Worm (Caenorhabditis elegans) whole organism, early embryonic: ENCODE results near the gene Y53F4A.2.

ENCODE experiments used
- B0310.2 ChIP-seq: sonication (generic microtip); optimal IDR thresholded peaks from 2 replicates; lab custom pipeline; 2016; ENCODE audit warnings: mild to moderate bottlenecking, missing genetic modification characterization, missing compliant biosample characterization
- F13C5.2 ChIP-seq: sonication (generic microtip); optimal IDR thresholded peaks from 2 replicates; lab custom pipeline; 2017; ENCODE audit warnings: mild to moderate bottlenecking, missing genetic modification characterization, inconsistent platforms, missing compliant biosample characterization
- aly-1 ChIP-seq: sonication (generic microtip); optimal IDR thresholded peaks from 2 replicates; lab custom pipeline; 2016; ENCODE audit warnings: missing genetic modification characterization, missing compliant biosample characterization
- ama-1 ChIP-seq: fragments of 150-350 bp; optimal IDR thresholded peaks from 2 replicates; lab custom pipeline; 2014
- ceh-13 ChIP-seq: fragments of 200-800 bp; sonication (Bioruptor generic); optimal IDR thresholded peaks from 2 replicates; lab custom pipeline; 2018; ENCODE audit warnings: mild to moderate bottlenecking, missing genetic modification characterization, missing compliant biosample characterization
- ceh-36 ChIP-seq: sonication (generic microtip); optimal IDR thresholded peaks from 2 replicates; lab custom pipeline; 2016; ENCODE audit warnings: missing genetic modification characterization, inconsistent platforms, missing compliant biosample characterization
- ets-7 ChIP-seq: sonication (generic microtip); optimal IDR thresholded peaks from 2 replicates; lab custom pipeline; 2016; ENCODE audit warnings: missing genotype, missing genetic modification characterization, missing compliant biosample characterization
- flt-1 ChIP-seq: fragments of 200-800 bp; sonication (Bioruptor generic); IDR thresholded peaks from 2 replicates; pipeline ENCODE4 v1.3.6; 2022; ENCODE audit warnings: missing genetic modification characterization, missing compliant biosample characterization
- hmbx-1 ChIP-seq: sonication (generic microtip); optimal IDR thresholded peaks from 2 replicates; lab custom pipeline; 2016; ENCODE audit warnings: mild to moderate bottlenecking, missing genetic modification characterization, missing compliant biosample characterization
- hmg-4 ChIP-seq: fragments of 200-800 bp; sonication (Bioruptor generic); optimal IDR thresholded peaks from 2 replicates; lab custom pipeline; 2018; ENCODE audit warnings: mild to moderate bottlenecking, missing genetic modification characterization, missing compliant biosample characterization
- hnd-1 ChIP-seq: sonication (generic microtip); optimal IDR thresholded peaks from 2 replicates; lab custom pipeline; 2016; ENCODE audit warnings: missing genetic modification characterization, missing compliant biosample characterization
- pes-1 ChIP-seq: fragments of 200-800 bp; sonication (Bioruptor generic); IDR thresholded peaks from 2 replicates; pipeline ENCODE4 v1.3.6; 2022; ENCODE audit warnings: missing genetic modification reagents, missing genetic modification characterization, missing compliant biosample characterization
- scrt-1 ChIP-seq: fragments of 200-800 bp; sonication (Bioruptor generic); IDR thresholded peaks from 2 replicates; pipeline ENCODE4 v1.3.6; 2022; ENCODE audit warnings: missing genetic modification characterization, missing compliant biosample characterization
- sea-1 ChIP-seq: fragments of 200-800 bp; sonication (Bioruptor generic); conservative IDR thresholded peaks from 2 replicates; pipeline ENCODE4 v1.3.6; 2022; ENCODE audit warnings: missing genetic modification characterization, missing compliant biosample characterization
- tbx-11 ChIP-seq: fragments of 200-800 bp; sonication (Bioruptor generic); IDR thresholded peaks from 2 replicates; pipeline ENCODE4 v1.3.6; 2022; ENCODE audit warnings: missing genetic modification characterization, missing compliant biosample characterization
- tbx-37 ChIP-seq: fragments of 200-800 bp; sonication (Bioruptor generic); conservative IDR thresholded peaks from 2 replicates; pipeline ENCODE4 v1.3.6; 2022; ENCODE audit warnings: missing genetic modification reagents, missing genetic modification characterization, missing compliant biosample characterization
- tra-4 ChIP-seq: sonication (generic microtip); optimal IDR thresholded peaks from 2 replicates; lab custom pipeline; 2017; ENCODE audit warnings: missing genetic modification characterization, missing compliant biosample characterization

The Y53F4A.2 gene

ce11 chrII:14876737-14877203, at the start of gene Y53F4A.2:
TSS of gene Y53F4A.2 (minus strand) at chrII:14877153.
- TF ChIP-seq aly-1 (tag; lab: Kevin White, UChicago) (no peak), ceh-36 (tag; lab: Kevin White, UChicago) (no peak), ama-1 (lab: Kevin White, UChicago) (no peak)

DNA sequence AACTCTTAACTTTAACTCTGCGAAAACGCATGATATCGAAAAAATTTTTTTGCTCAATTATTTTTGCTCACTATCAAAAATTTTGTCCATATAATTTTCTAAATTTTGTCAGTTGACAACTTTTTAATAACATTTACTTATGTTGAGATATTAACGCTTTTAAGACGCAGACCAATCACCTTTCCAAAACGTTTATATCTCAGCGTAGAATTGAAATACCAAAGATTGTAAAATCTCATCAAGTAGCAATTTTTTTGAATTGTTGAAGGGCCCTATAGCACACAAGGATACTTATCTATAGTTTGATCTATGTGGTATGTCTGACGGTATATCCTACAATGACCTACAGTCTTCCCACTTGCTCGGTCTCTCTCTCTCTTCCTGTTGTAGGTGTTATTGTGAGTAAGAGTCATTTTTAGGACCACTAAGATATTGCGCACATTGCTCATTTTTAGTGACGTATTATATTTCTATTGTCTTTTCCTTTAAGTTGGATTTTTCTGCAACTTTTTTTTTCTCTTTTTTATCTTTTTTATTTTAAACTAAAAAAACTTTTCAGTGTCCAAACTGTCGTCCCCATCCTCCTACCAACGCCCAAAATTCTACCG, 42.3 kb upstream of the Y53F4A.2 start, which contains the start of gene pde-3:
Gene pde-3, plus strand, starts transcription at position 558 of the 608 bp plus-strand sequence.
- no peak for TF ChIP-seq F13C5.2 (tag; lab: Kevin White, UChicago)
- no peak for TF ChIP-seq scrt-1 (GFP tag; lab: Robert Waterston, UW)
- TF ChIP-seq hnd-1: no peak
- TF ChIP-seq flt-1 (GFP tag; lab: Robert Waterston, UW): no peak
- TF ChIP-seq ceh-13: no peak
- TF ChIP-seq ama-1 (lab: Kevin White, UChicago): no peak
- no peak for TF ChIP-seq sea-1
- TF ChIP-seq tra-4 (tag; lab: Kevin White, UChicago): no peak
- no peak for TF ChIP-seq tbx-11 (GFP tag; lab: Robert Waterston, UW)
- no peak for TF ChIP-seq aly-1 (tag; lab: Kevin White, UChicago)
- no peak for TF ChIP-seq B0310.2 (tag; lab: Kevin White, UChicago)

DNA sequence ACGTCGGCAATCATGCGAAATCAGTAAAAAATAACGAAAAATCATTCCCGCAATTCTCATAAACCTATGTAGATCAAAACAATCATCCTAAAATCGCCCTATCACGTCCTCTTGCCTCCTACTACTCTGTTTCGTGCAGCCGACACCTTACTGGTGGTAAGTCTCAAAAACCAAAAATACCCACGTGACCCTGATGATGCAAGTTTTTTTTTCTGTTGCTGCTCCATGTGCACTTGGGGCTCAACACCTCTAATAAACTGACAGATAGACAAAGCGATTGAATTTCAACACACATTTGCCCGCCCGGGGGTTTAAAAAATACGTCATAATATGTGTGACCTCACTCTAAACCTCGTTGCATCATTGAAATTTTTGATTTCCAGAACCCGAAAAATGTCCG, 39.9 kb upstream of the Y53F4A.2 start:
- TF ChIP-seq B0310.2 (tag; lab: Kevin White, UChicago) (no peak), ceh-36 (tag; lab: Kevin White, UChicago) (no peak), flt-1 (GFP tag; lab: Robert Waterston, UW) (no peak), hmbx-1 (no peak), ama-1 (lab: Kevin White, UChicago) (no peak), hnd-1 (no peak)

- TF ChIP-seq F13C5.2 (tag; lab: Kevin White, UChicago) (no peak), tbx-37 (GFP tag; lab: Robert Waterston, UW) (no peak), hmg-4 (no peak), ets-7 (tag; lab: Kevin White, UChicago) (no peak), hmbx-1 (no peak), ceh-13 (no peak), tbx-11 (GFP tag; lab: Robert Waterston, UW) (no peak)
Observed at ce11 chrII:14910307-14910706, 33.4 kb upstream of the Y53F4A.2 start, which contains the start of gene R03C1.1. TSS of gene R03C1.1 (minus strand) at chrII:14910407.

- no peak for TF ChIP-seq flt-1 (GFP tag; lab: Robert Waterston, UW)
- no peak for TF ChIP-seq pes-1 (GFP tag; lab: Robert Waterston, UW)
- no peak for TF ChIP-seq hmg-4
- no peak for TF ChIP-seq tbx-37 (GFP tag; lab: Robert Waterston, UW)
- no peak for TF ChIP-seq sea-1
- TF ChIP-seq ceh-36 (tag; lab: Kevin White, UChicago): no peak
Observed at ce11 chrII:14907719-14908118, 30.8 kb upstream of the Y53F4A.2 start.

DNA sequence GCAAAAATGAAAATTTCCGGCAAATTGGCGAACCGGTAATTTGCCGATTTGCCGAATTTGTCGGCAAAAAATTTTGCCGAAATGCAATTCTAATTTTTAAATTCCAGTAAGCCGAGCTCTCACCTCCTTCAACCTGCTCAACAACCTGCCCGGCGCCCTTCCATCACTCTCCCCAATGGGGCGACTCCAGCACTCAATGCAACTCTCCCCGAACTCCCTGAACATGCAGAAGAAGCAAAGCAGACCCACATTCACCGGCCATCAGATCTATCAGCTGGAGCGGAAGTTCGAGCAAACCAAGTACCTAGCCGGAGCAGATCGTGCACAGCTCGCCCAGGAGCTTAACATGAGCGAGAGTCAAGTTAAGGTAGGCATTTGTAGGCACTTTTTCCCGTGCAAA, 27.7 kb upstream of the Y53F4A.2 start:
- TF ChIP-seq tra-4 (tag; lab: Kevin White, UChicago) (no peak), pes-1 (GFP tag; lab: Robert Waterston, UW) (no peak), scrt-1 (GFP tag; lab: Robert Waterston, UW) (no peak), F13C5.2 (tag; lab: Kevin White, UChicago) (no peak)

DNA sequence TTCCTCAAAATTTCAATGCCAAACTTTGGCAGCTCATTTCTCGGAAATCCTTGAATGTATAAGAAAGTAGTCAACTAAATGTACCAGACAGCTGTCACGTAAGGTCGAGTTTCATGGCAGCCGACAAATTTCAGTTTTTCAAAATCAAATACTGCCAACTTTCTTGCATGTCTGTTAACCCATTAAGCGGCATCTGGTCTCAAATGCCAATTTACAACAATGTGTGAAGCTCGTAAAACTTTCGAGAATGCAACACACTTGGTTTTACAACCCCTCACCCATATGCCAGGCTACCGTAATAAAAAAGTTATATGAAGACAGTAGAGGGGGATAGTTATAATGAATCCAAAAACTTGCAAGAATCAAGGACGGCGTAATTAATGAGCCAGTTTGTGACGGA, 26.7 kb upstream of the Y53F4A.2 start:
- no peak for TF ChIP-seq ceh-36 (tag; lab: Kevin White, UChicago)
- no peak for TF ChIP-seq ets-7 (tag; lab: Kevin White, UChicago)
- no peak for TF ChIP-seq ama-1 (lab: Kevin White, UChicago)
- TF ChIP-seq ceh-13: no peak
- no peak for TF ChIP-seq pes-1 (GFP tag; lab: Robert Waterston, UW)
- TF ChIP-seq scrt-1 (GFP tag; lab: Robert Waterston, UW): no peak
- no peak for TF ChIP-seq F13C5.2 (tag; lab: Kevin White, UChicago)
- TF ChIP-seq flt-1 (GFP tag; lab: Robert Waterston, UW): no peak
- no peak for TF ChIP-seq aly-1 (tag; lab: Kevin White, UChicago)
- TF ChIP-seq tbx-37 (GFP tag; lab: Robert Waterston, UW): no peak
- no peak for TF ChIP-seq sea-1
- TF ChIP-seq hmbx-1: no peak
- no peak for TF ChIP-seq tbx-11 (GFP tag; lab: Robert Waterston, UW)
- no peak for TF ChIP-seq tra-4 (tag; lab: Kevin White, UChicago)
- no peak for TF ChIP-seq hnd-1
- TF ChIP-seq hmg-4: no peak
- no peak for TF ChIP-seq B0310.2 (tag; lab: Kevin White, UChicago)

DNA sequence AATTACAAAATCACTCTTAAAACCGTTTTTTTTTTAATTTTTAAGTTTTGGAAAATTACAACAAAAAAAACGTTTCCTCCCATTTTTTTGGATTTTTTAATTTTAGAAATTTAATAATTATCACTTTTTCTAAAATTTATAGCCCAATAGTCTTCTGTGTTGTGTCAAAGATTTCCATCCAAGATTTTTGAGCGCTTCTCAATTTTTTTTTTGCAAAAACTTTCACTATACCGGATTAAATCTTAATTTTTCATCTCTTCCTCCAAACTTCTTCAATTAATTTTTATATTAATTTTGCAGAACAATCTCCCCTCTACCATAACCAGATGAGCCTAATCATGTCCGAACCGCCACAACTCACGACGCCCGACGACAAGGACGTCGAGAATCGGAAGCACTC, 25.2 kb upstream of the Y53F4A.2 start, which contains the start of gene cog-1:
Gene cog-1, plus strand, starts transcription at position 301 of the 400 bp plus-strand sequence.
- no peak for TF ChIP-seq sea-1
- no peak for TF ChIP-seq tbx-11 (GFP tag; lab: Robert Waterston, UW)
- no peak for TF ChIP-seq ets-7 (tag; lab: Kevin White, UChicago)
- TF ChIP-seq hmg-4: no peak
- no peak for TF ChIP-seq hnd-1
- no peak for TF ChIP-seq ceh-36 (tag; lab: Kevin White, UChicago)
- TF ChIP-seq aly-1 (tag; lab: Kevin White, UChicago): no peak
- no peak for TF ChIP-seq tbx-37 (GFP tag; lab: Robert Waterston, UW)
- TF ChIP-seq pes-1 (GFP tag; lab: Robert Waterston, UW): no peak
- no peak for TF ChIP-seq tra-4 (tag; lab: Kevin White, UChicago)
- TF ChIP-seq hmbx-1: no peak
- TF ChIP-seq ceh-13: no peak
